Fruit fly (Drosophila melanogaster) whole organism, prepupa: ENCODE measurements around the gene fzo.

ENCODE experiments used
- CG10669 ChIP-seq: fragments of 200-800 bp; sonication (Bioruptor generic); optimal IDR thresholded peaks from 3 replicates; lab custom pipeline; 2018; ENCODE audit warnings: missing biosample characterization, mild to moderate bottlenecking, missing genetic modification characterization, moderate library complexity
- CG11762 ChIP-seq: fragments of 200-800 bp; sonication (Bioruptor generic); optimal IDR thresholded peaks from 3 replicates; lab custom pipeline; 2016; ENCODE audit warnings: missing biosample characterization, missing genetic modification characterization; ENCODE audit not compliant: insufficient read depth
- CG15336 ChIP-seq: fragments of 200-800 bp; sonication (Bioruptor generic); IDR thresholded peaks from 2 replicates; pipeline ENCODE4 v1.3.6; 2022; ENCODE audit warnings: missing biosample characterization, missing genetic modification characterization
- CG1621 ChIP-seq: fragments of 200-800 bp; sonication (Bioruptor generic); optimal IDR thresholded peaks from 3 replicates; lab custom pipeline; 2018; ENCODE audit warnings: missing biosample characterization, mild to moderate bottlenecking, missing genetic modification characterization
- CG16779 ChIP-seq: fragments of 200-800 bp; sonication (Bioruptor generic); optimal IDR thresholded peaks from 3 replicates; lab custom pipeline; 2017; ENCODE audit warnings: missing biosample characterization, mild to moderate bottlenecking, missing genetic modification characterization
- CG3032 ChIP-seq: fragments of 200-800 bp; optimal IDR thresholded peaks from 2 replicates; lab custom pipeline; 2019; ENCODE audit warnings: missing biosample characterization, mild to moderate bottlenecking, missing genetic modification characterization, moderate library complexity
- CG31627 ChIP-seq: fragments of 200-800 bp; sonication (Bioruptor generic); optimal IDR thresholded peaks from 3 replicates; lab custom pipeline; 2016; ENCODE audit warnings: missing biosample characterization, missing genetic modification characterization
- CG32006 ChIP-seq: fragments of 200-800 bp; sonication (Bioruptor generic); optimal IDR thresholded peaks from 3 replicates; lab custom pipeline; 2017; ENCODE audit warnings: missing biosample characterization, mild to moderate bottlenecking, missing genetic modification characterization
- CG34406 ChIP-seq: fragments of 200-800 bp; sonication (Bioruptor generic); optimal IDR thresholded peaks from 3 replicates; lab custom pipeline; 2016; ENCODE audit warnings: missing biosample characterization, missing genetic modification characterization
- CG3919 ChIP-seq: fragments of 200-800 bp; sonication (Bioruptor generic); optimal IDR thresholded peaks from 3 replicates; lab custom pipeline; 2016; ENCODE audit warnings: missing biosample characterization, missing genetic modification characterization
- CG4318 ChIP-seq: fragments of 200-800 bp; sonication (Bioruptor generic); optimal IDR thresholded peaks from 3 replicates; lab custom pipeline; 2017; ENCODE audit warnings: missing biosample characterization, mild to moderate bottlenecking, missing genetic modification characterization
- CG6163 ChIP-seq: fragments of 200-800 bp; sonication (Bioruptor generic); IDR thresholded peaks from 3 replicates; pipeline ENCODE4 v1.3.6; 2022; ENCODE audit warnings: missing biosample characterization, missing genetic modification characterization
- CG6276 ChIP-seq: fragments of 200-800 bp; sonication (Bioruptor generic); optimal IDR thresholded peaks from 2 replicates; lab custom pipeline; 2017; ENCODE audit warnings: missing biosample characterization, mild to moderate bottlenecking, missing genetic modification characterization
- CG6808 ChIP-seq: fragments of 200-800 bp; sonication (Bioruptor generic); optimal IDR thresholded peaks from 3 replicates; lab custom pipeline; 2017; ENCODE audit warnings: missing biosample characterization, missing genetic modification characterization, mild to moderate bottlenecking, moderate library complexity, missing genetic modification reagents
- CG7368 ChIP-seq: fragments of 200-800 bp; sonication (Bioruptor generic); optimal IDR thresholded peaks from 3 replicates; lab custom pipeline; 2016; ENCODE audit warnings: missing biosample characterization, missing genetic modification characterization
- CG8119 ChIP-seq: fragments of 200-800 bp; sonication (Bioruptor generic); IDR thresholded peaks from 3 replicates; pipeline ENCODE4 v1.3.6; 2022; ENCODE audit warnings: missing biosample characterization, missing genetic modification characterization
- CG8319 ChIP-seq: fragments of 200-800 bp; sonication (Bioruptor generic); optimal IDR thresholded peaks from 3 replicates; lab custom pipeline; 2016; ENCODE audit warnings: missing biosample characterization, missing genetic modification characterization
- CG9139 ChIP-seq: fragments of 200-800 bp; sonication (Bioruptor generic); optimal IDR thresholded peaks from 3 replicates; lab custom pipeline; 2017; ENCODE audit warnings: missing biosample characterization, mild to moderate bottlenecking, missing genetic modification characterization
- Eip78C ChIP-seq: fragments of 200-800 bp; sonication (Bioruptor generic); peaks from one replicate; lab custom pipeline; 2016; ENCODE audit warnings: missing biosample characterization, missing genetic modification characterization
- Eip93F ChIP-seq: fragments of 200-800 bp; sonication (Bioruptor generic); optimal IDR thresholded peaks from 2 replicates; lab custom pipeline; 2016; ENCODE audit warnings: missing biosample characterization, mild to moderate bottlenecking, missing genetic modification characterization
- Ets21C ChIP-seq: fragments of 200-800 bp; sonication (Bioruptor generic); optimal IDR thresholded peaks from 3 replicates; lab custom pipeline; 2016; ENCODE audit warnings: missing biosample characterization, missing genetic modification characterization
- Ets96B ChIP-seq: fragments of 200-800 bp; optimal IDR thresholded peaks from 2 replicates; lab custom pipeline; 2019; ENCODE audit warnings: missing biosample characterization, mild to moderate bottlenecking, missing genetic modification characterization, moderate library complexity
- Hr39 ChIP-seq: fragments of 200-800 bp; sonication (Bioruptor generic); optimal IDR thresholded peaks from 2 replicates; lab custom pipeline; 2016; ENCODE audit warnings: missing biosample characterization, missing genetic modification characterization
- Hr4 ChIP-seq: fragments of 200-800 bp; sonication (Bioruptor generic); optimal IDR thresholded peaks from 3 replicates; lab custom pipeline; 2016; ENCODE audit warnings: missing biosample characterization, missing genetic modification characterization
- Lpt ChIP-seq: fragments of 200-800 bp; sonication (Bioruptor generic); optimal IDR thresholded peaks from 3 replicates; lab custom pipeline; 2016; ENCODE audit warnings: missing biosample characterization, missing genetic modification characterization
- Met ChIP-seq: fragments of 200-800 bp; sonication (Bioruptor generic); optimal IDR thresholded peaks from 3 replicates; lab custom pipeline; 2016; ENCODE audit warnings: missing biosample characterization, missing genetic modification characterization
- OdsH ChIP-seq: fragments of 200-800 bp; sonication (Bioruptor generic); optimal IDR thresholded peaks from 3 replicates; lab custom pipeline; 2016; ENCODE audit warnings: missing biosample characterization, missing genetic modification characterization
- Smox ChIP-seq: fragments of 200-800 bp; sonication (Bioruptor generic); optimal IDR thresholded peaks from 3 replicates; lab custom pipeline; 2016; ENCODE audit warnings: missing biosample characterization, missing genetic modification characterization
- Sox14 ChIP-seq: fragments of 200-800 bp; sonication (Bioruptor generic); optimal IDR thresholded peaks from 3 replicates; lab custom pipeline; 2016; ENCODE audit warnings: missing biosample characterization, missing genetic modification characterization
- Sox15 ChIP-seq: fragments of 200-800 bp; sonication (Bioruptor generic); optimal IDR thresholded peaks from 3 replicates; lab custom pipeline; 2016; ENCODE audit warnings: missing biosample characterization, missing genetic modification characterization
- achi ChIP-seq: fragments of 200-800 bp; sonication (Bioruptor generic); optimal IDR thresholded peaks from 3 replicates; lab custom pipeline; 2016; ENCODE audit warnings: missing biosample characterization, missing genetic modification characterization
- acj6 ChIP-seq: fragments of 200-800 bp; sonication (Bioruptor generic); optimal IDR thresholded peaks from 3 replicates; lab custom pipeline; 2016; ENCODE audit warnings: missing biosample characterization, missing genetic modification characterization
- cyc ChIP-seq: fragments of 200-800 bp; sonication (Bioruptor generic); optimal IDR thresholded peaks from 3 replicates; lab custom pipeline; 2016; ENCODE audit warnings: missing biosample characterization, missing genetic modification characterization
- dac ChIP-seq: fragments of 200-800 bp; sonication (Bioruptor generic); optimal IDR thresholded peaks from 2 replicates; lab custom pipeline; 2017; ENCODE audit warnings: missing biosample characterization, mild to moderate bottlenecking, missing genetic modification characterization
- eg ChIP-seq: fragments of 200-800 bp; sonication (Bioruptor generic); IDR thresholded peaks from 3 replicates; pipeline ENCODE4 v1.3.6; 2022; ENCODE audit warnings: missing biosample characterization, missing genetic modification characterization
- esn ChIP-seq: fragments of 200-800 bp; sonication (Bioruptor generic); optimal IDR thresholded peaks from 2 replicates; lab custom pipeline; 2016; ENCODE audit warnings: missing biosample characterization, mild to moderate bottlenecking, missing genetic modification characterization, moderate library complexity
- fd59A ChIP-seq: fragments of 200-800 bp; sonication (Bioruptor generic); optimal IDR thresholded peaks from 2 replicates; lab custom pipeline; 2017; ENCODE audit warnings: missing biosample characterization, mild to moderate bottlenecking, missing genetic modification characterization, missing genetic modification reagents
- fd85E ChIP-seq: fragments of 200-800 bp; sonication (Bioruptor generic); optimal IDR thresholded peaks from 3 replicates; lab custom pipeline; 2016; ENCODE audit warnings: missing biosample characterization, missing genetic modification characterization
- fkh ChIP-seq: fragments of 200-800 bp; sonication (Bioruptor generic); optimal IDR thresholded peaks from 3 replicates; lab custom pipeline; 2017; ENCODE audit warnings: missing biosample characterization, mild to moderate bottlenecking, missing genetic modification characterization, moderate library complexity
- lz ChIP-seq: fragments of 200-800 bp; sonication (Bioruptor generic); optimal IDR thresholded peaks from 3 replicates; lab custom pipeline; 2016; ENCODE audit warnings: missing biosample characterization, missing genetic modification characterization
- net ChIP-seq: fragments of 200-800 bp; sonication (Bioruptor generic); optimal IDR thresholded peaks from 3 replicates; lab custom pipeline; 2016; ENCODE audit warnings: missing biosample characterization, missing genetic modification characterization
- salr ChIP-seq, 2 experiments: fragments of 200-800 bp; sonication (Bioruptor generic); optimal IDR thresholded peaks; 3 replicates each; lab custom pipeline; 2016 to 2018; ENCODE audit warnings: missing biosample characterization in 2 of 2, missing genetic modification characterization in 2 of 2, mild to moderate bottlenecking in 1 of 2
- spab ChIP-seq: fragments of 200-800 bp; sonication (Bioruptor generic); optimal IDR thresholded peaks from 2 replicates; lab custom pipeline; 2017; ENCODE audit warnings: missing biosample characterization, mild to moderate bottlenecking, missing genetic modification characterization, missing genetic modification reagents
- ss ChIP-seq, 2 experiments: fragments of 200-800 bp; sonication (Bioruptor generic); optimal IDR thresholded peaks; 2 replicates in 1 of 2; 3 replicates in 1 of 2; lab custom pipeline; 2017 to 2018; ENCODE audit warnings: mild to moderate bottlenecking in 2 of 2, missing biosample characterization in 2 of 2, missing genetic modification characterization in 2 of 2, moderate library complexity in 1 of 2
- svp ChIP-seq: fragments of 200-800 bp; sonication (Bioruptor generic); peaks from one replicate; lab custom pipeline; 2016; ENCODE audit warnings: missing biosample characterization, missing genetic modification characterization
- topi ChIP-seq: fragments of 200-800 bp; sonication (Bioruptor generic); optimal IDR thresholded peaks from 3 replicates; lab custom pipeline; 2016; ENCODE audit warnings: missing biosample characterization, missing genetic modification characterization
- vri ChIP-seq: fragments of 200-800 bp; sonication (Bioruptor generic); optimal IDR thresholded peaks from 3 replicates; lab custom pipeline; 2016; ENCODE audit warnings: missing biosample characterization, mild to moderate bottlenecking, missing genetic modification characterization

Gene fzo

DNA sequence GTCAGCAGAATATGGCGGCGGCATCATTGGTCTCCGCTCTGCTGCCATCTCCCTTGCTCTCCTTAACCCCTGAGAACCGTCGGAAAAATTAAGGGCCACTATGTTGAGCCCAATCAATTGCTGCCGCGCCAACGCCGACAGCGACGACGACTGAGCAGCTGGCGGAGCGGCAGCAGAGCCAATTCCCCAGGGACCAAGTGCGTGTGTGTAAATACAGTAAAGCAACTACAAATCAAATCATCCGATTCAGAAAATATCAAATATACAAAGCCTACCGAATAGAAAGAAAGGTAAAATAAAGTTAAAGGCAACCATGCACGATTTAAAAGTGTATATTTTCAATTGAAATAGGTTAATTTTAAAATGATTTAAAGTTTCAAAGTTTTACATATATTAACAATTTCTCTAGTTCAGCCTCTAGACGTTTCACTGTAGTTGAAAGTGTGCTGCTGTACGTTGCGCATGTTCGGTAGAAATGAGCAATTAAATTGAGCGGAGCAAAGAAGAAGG lies 8.0 kb upstream of the fzo start (continued):
- TF ChIP-seq CG3919 (peak; percentile 17), Hr39 (GFP tag; lab: Kevin White, UChicago) (peak; percentile 9), CG6808 (GFP tag; lab: Kevin White, UChicago) (peak; percentile 34), CG8319 (no peak), CG32006 (GFP tag; lab: Kevin White, UChicago) (peak; percentile 25), CG3032 (tag; lab: Kevin White, UChicago) (peak; percentile 16), Sox15 (GFP tag; lab: Kevin White, UChicago) (no peak), CG1621 (tag; lab: Kevin White, UChicago) (no peak), CG15336 (GFP tag; lab: Robert Waterston, UW) (no peak), spab (GFP tag; lab: Kevin White, UChicago) (peak; percentile 17), CG6276 (no peak), svp (peak; percentile 84), Ets21C (GFP tag; lab: Kevin White, UChicago) (no peak), dac (GFP tag; lab: Kevin White, UChicago) (no peak), CG6163 (peak; percentile 50; the same call in 1 of the 3 replicates), Sox14 (GFP tag; lab: Kevin White, UChicago) (no peak), fd85E (GFP tag; lab: Kevin White, UChicago) (no peak), CG34406 (GFP tag; lab: Kevin White, UChicago) (no peak), CG4318 (GFP tag; lab: Kevin White, UChicago) (no peak), CG11762 (GFP tag; lab: Kevin White, UChicago) (no peak), CG10669 (GFP tag; lab: Kevin White, UChicago) (peak; percentile 47), Lpt (GFP tag; lab: Kevin White, UChicago) (no peak), esn (GFP tag; lab: Kevin White, UChicago) (peak; percentile 16), acj6 (GFP tag; lab: Kevin White, UChicago) (no peak), Hr4 (GFP tag; lab: Kevin White, UChicago) (peak; percentile 11), fkh (GFP tag; lab: Kevin White, UChicago) (peak; percentile 21), Smox (GFP tag; lab: Kevin White, UChicago) (peak; percentile 25), CG31627 (GFP tag; lab: Kevin White, UChicago) (peak; percentile 9), fd59A (no peak), CG8119 (GFP tag; lab: Robert Waterston, UW) (no peak), Ets96B (tag; lab: Kevin White, UChicago) (peak; percentile 49), net (GFP tag; lab: Kevin White, UChicago) (no peak), eg (GFP tag; lab: Robert Waterston, UW) (no peak)

DNA sequence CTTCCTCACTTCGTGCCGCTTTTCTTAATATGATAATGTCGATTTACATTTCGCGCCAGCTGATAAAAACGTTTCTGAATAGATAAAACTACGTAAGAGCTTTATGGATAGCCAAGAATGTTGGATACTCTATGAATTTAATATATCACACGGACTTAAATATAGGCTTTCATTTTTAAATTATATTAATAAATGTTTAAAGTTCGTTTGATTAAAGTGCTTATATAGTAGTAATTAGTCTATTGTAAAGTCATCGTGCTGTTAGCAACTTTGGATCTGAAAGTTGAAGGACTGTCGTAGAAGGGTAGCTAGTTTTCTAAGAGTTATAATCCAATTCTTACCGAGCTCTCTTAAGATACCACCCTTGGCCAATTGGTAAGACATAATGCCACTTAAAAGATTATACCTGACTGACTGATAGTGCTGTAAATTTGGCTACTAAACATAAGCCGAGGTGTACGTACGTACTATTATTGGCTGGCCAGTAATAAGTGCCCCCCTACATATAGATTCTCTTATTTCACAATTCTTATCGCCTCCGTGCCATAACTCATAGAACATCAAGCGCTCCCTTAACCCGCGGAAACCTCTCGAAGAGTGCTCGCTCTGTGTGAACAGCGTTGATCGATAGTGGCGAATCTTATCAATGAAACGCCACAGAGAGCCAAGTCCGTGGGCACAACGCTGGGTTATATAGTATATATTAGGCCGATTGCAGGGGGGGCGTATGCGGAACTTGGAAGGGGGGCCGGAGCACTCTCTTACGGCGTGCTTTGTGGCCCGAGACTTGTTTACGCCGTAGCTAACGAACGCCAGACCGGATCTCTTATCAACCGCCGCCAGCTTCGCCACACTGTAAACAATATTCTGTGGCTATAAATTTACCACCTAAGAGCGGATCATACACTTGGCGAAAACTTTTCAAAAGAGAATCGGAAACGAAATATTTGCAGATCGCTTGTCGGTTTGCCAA lies 6.7 kb upstream of the fzo start:
- TF ChIP-seq Eip78C (GFP tag; lab: Kevin White, UChicago): peak; percentile 52
- TF ChIP-seq Met (GFP tag; lab: Kevin White, UChicago): peak; percentile 4
- no peak for TF ChIP-seq achi (GFP tag; lab: Kevin White, UChicago)
- TF ChIP-seq CG6808 (GFP tag; lab: Kevin White, UChicago): no peak
- peak; percentile 13 for TF ChIP-seq Eip93F
- peak; percentile 18 to 58 for TF ChIP-seq ss (GFP tag; optimal IDR thresholded peaks at IDR 0.05; lab: Kevin White, UChicago)
- TF ChIP-seq Sox14 (GFP tag; lab: Kevin White, UChicago): peak; percentile 21
- no peak for TF ChIP-seq Hr4 (GFP tag; lab: Kevin White, UChicago)
- TF ChIP-seq CG16779 (tag; lab: Kevin White, UChicago): peak; percentile 63
- no peak for TF ChIP-seq Hr39 (GFP tag; lab: Kevin White, UChicago)
- TF ChIP-seq CG31627 (GFP tag; lab: Kevin White, UChicago): peak; percentile 16
- peak; percentile 11 for TF ChIP-seq CG32006 (GFP tag; lab: Kevin White, UChicago)
- peak; percentile 4 for TF ChIP-seq CG6276
- TF ChIP-seq vri (GFP tag; lab: Kevin White, UChicago): peak; percentile 88
- peak; percentile 5 for TF ChIP-seq lz (GFP tag; lab: Kevin White, UChicago)
- TF ChIP-seq CG34406 (GFP tag; lab: Kevin White, UChicago): no peak
- TF ChIP-seq CG7368 (GFP tag; lab: Kevin White, UChicago): no peak
- TF ChIP-seq Smox (GFP tag; lab: Kevin White, UChicago): no peak
- TF ChIP-seq CG9139 (GFP tag; lab: Kevin White, UChicago): no peak
- no peak for TF ChIP-seq salr (GFP tag; optimal IDR thresholded peaks at IDR 0.05; lab: Kevin White, UChicago)
- TF ChIP-seq OdsH (GFP tag; lab: Kevin White, UChicago): no peak
- no peak for TF ChIP-seq cyc (GFP tag; lab: Kevin White, UChicago)
- no peak for TF ChIP-seq CG4318 (GFP tag; lab: Kevin White, UChicago)
- TF ChIP-seq topi (GFP tag; lab: Kevin White, UChicago): no peak
- no peak for TF ChIP-seq acj6 (GFP tag; lab: Kevin White, UChicago)
